Worm (Caenorhabditis elegans) whole organism, dauer: ENCODE measurements around the gene B0252.11.

Experiments used
- unc-62 ChIP-seq: sonication (generic microtip); optimal IDR thresholded peaks from 2 replicates; lab custom pipeline; 2017; ENCODE audit warnings: missing biosample characterization, missing genetic modification reagents, missing genetic modification characterization

B0252.11 gene

DNA sequence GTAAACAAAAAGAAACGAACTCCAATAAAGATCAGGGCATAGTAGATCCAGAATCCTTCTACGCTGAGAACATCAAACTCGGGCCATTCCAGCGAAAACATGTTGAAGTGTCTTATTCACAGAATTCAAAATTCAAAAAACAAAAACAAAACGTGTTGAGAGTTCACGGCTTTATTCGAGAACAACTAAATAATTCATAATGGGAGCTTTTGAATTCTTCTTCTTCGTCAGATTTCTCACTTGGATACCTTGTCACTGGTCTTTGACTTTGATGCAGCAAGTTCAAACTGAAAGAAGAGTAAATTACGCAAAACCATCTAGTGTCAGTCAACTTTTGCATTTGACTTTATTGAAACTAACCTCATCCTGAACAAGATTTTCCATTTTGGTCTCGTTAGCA lies at the start of gene B0252.11:
Gene B0252.11, minus strand, starts transcription at position 101 of the 400 bp plus-strand sequence.
- TF ChIP-seq unc-62 (GFP tag; lab: Kevin White, UChicago), result no peak

DNA sequence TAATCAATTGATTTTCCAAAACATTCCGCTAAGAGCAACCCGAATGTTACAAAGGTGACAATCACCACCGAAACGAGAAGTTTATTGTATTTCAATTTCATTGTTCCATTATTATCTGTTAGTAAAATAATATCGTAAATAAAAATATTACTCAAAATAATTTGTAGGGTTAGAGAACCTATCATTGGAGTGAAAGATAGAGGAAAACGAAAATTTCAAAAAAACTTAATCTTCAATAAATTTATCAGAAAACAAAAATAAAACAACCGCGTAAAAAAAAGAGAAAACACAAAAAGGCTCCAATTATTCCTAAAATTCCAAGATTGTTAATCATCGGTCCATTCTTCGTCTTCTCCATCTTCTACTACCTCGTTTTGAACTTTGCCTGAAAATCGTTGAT lies 48.0 kb upstream of the B0252.11 start, which contains the start of gene tra-2:
Gene tra-2, minus strand, starts transcription at position 101 of the 400 bp plus-strand sequence.
- no peak for TF ChIP-seq unc-62 (GFP tag; lab: Kevin White, UChicago)

DNA sequence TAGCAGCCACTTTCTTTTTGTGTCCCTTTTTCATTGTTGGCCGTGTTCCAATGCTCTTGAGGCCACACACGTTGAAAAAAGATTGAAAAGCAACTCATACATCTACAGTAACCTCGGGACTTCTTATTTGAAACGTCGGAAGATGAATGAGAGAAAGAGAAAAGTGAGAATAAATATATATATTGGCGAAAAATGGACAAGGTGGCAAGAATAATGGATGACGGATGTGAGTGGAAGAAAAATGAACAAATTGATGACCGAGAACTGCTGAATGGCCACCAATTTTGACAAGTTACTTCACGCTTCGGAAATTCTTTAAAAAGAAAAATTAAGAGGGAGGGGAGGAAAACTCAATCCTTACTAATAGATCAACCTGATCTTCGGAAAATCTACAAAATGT lies 40.5 kb upstream of the B0252.11 start:
- TF ChIP-seq unc-62 (GFP tag; lab: Kevin White, UChicago), result no peak

DNA sequence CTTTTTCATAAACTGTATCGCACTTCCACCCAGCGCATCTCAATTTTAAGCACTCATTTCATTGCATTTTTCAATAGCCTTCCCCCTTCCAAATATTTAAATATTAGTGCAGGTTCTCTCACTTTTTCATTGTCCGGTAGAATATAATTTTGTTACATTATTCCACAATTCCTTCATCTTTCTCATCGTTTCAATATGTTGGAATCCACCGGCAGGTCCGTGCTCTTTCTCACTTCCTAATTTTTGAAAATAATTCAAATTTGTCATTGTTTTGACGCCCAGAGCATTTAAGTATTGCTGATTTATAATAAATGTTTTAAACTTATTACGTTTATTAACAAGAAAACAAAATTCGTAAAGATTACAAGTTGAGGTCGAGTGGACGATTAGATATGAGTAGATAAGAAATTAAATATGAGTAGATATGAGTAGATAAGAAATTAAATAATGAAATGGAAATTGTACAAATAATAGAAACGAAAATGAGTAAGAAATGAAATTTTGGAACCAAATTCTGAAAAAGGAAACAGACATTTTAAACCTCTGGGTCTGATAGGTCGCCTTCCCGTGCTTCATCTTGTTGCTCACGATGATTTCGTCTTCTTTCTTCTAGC lies 37.6 kb upstream of the B0252.11 start:
- no peak for TF ChIP-seq unc-62 (GFP tag; lab: Kevin White, UChicago)

DNA sequence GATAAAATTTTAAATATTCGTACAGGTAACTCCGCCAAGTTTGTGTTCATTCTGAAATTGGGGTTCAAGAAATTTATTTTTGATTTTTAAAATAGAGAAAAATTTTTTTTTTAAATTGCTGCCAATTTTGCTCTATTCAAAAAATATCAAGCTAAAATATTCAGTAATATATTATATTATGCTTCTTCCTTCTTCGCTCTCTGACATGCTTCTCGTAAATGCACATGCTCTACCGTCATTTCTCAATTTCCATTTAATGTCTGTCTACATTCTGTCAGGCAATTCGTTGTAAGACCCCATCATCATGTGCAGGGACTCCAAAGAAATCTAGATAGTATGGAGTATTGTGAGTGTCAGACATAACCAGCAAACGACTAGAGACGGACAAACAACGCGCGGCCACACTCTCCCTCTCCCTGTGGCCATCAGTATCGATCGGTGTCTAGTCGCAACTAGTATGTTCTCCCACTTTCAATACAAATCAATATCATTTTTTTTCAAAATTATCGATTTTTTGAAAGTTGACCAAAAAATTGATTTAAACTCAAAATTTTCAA lies 33.7 kb upstream of the B0252.11 start, which contains the start of the genes malt-1 and ceh-38:
Gene malt-1, minus strand, starts transcription at position 51 of the 557 bp plus-strand sequence.
Gene ceh-38, plus strand, starts transcription at position 277 of the 557 bp plus-strand sequence.
- TF ChIP-seq unc-62 (GFP tag; lab: Kevin White, UChicago), result no peak

DNA sequence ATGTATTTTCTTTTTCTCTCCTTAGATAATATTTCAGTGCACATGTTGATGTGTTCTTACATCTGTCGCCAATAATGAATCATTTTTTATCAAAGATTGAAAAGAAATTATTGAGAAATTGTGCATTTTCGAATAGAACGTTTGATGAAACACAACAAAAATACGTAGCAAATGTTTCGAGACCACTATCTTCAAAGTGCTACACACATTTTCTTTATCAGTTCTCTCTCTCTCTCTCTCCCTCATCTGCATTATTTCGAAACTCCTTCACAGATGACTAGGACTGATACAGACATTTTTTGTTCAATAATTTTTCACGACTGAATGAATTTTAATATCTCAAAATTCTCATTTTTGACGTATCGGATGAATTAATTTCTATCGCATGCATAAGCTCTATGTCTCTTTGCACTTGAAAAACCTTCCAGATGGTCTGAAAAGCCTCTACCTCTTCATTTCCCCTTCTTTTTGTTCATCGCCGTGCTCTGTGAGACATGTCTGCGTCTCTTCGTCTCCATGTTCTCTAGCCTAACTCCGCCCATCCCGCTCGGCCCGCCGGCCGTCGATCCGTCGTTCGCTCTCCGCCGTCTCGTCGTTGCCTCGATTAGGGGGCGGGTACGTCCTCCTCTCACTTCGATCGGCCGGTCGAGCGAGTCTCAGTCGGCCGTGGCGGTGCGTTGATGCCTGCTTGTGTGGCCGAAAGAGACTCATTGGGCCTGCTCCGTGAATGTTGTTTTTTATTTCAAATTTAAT lies 25.9 kb upstream of the B0252.11 start:
- no peak for TF ChIP-seq unc-62 (GFP tag; lab: Kevin White, UChicago)

DNA sequence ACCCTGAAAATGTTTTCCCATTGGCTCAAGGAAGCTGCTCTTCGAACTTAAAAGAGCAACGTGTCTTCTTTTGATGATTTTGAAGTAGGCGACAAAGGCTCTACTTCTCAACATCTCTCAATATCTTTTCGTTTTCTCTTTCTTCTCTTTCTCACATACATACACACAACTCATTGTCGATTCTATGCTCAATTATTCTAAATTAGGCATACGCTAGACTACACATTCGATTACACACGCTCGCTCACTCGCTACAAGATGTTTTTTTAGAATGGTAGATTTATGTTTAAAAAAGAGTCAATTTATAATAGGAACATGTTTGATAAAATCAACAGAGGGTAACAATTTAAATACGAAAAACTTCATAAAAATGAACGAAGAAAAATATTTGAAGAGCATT lies 23.9 kb upstream of the B0252.11 start:
- no peak for TF ChIP-seq unc-62 (GFP tag; lab: Kevin White, UChicago)

DNA sequence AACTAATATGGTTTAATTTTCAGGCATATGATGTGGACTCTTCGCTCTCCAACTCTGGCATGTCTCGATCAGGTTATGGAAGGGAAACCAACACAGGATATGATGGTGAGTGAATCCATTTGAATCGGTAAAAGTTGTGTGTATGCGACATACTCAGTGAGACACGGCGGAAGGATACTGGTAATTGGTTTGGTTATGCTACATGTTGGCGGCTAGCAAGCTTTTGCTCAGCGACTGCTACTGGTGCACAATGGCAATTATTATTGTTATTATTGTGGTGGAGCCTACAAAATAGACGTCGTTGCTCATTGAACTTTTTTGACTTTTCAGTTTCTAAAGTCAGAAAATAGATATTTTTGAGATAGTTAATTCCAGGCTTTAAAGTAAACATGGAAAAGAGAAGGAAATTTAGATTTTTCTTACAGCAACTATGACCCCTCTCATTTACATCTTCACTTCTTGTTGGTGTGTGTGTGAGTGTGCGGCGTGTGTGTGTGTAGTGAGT lies 23.2 kb upstream of the B0252.11 start:
- no peak for TF ChIP-seq unc-62 (GFP tag; lab: Kevin White, UChicago)

DNA sequence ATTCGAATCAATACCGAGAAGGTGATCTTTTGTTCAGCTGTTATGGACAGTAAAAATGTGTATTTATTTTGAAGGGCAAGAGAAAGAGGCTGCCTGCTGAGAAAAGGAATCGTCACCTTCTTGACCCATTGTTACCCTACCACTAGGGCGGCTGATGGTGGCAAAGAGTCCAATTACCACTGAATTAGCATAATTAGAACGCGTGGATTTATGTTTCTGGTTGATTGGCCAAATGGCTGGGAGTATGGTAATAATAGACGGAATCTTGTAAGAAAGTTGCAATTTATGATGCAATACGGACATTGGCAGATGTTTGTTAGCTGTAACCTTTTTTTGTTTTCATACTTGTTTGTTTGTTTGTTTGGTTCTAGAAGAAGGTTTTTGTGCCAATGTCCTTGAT lies 22.3 kb upstream of the B0252.11 start:
- no peak for TF ChIP-seq unc-62 (GFP tag; lab: Kevin White, UChicago)

DNA sequence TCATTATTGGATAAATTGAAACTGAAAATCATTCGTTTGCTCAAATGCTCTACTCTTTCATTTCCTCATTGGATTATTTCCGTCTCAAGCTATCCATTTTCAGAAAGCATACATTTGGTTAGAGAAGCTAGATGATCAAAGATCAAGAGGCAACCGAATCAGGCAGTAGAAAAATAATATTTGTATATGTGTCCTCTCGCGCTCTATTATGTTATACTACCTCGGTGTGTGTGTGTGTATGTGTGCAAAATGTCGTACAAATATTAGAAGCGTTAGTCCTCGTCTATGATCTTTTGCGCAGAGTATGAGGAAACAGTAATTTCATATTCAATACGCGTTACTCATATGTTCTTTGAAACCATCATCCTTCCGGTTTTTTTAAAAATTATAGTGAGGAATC lies 19.4 kb upstream of the B0252.11 start:
- TF ChIP-seq unc-62 (GFP tag; lab: Kevin White, UChicago), result no peak

DNA sequence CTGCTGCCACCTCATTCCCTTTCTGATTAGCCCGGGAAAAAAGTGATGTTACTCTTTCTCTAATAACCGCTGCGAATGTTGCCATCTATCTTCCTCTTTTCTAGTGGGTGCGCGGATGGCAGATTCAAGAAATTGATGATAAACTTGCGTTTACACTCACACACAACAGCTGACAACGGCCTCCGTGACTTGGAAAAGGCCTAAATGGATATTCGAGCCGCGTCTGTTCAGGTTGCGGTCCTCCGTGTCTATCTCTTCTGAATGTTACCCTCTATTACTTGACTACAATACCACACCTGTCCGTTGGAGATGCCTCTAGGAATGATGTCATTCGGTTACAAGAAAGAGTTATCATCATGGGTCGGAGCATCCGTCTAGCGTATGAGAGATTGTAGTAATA lies 18.9 kb upstream of the B0252.11 start:
- no peak for TF ChIP-seq unc-62 (GFP tag; lab: Kevin White, UChicago)

DNA sequence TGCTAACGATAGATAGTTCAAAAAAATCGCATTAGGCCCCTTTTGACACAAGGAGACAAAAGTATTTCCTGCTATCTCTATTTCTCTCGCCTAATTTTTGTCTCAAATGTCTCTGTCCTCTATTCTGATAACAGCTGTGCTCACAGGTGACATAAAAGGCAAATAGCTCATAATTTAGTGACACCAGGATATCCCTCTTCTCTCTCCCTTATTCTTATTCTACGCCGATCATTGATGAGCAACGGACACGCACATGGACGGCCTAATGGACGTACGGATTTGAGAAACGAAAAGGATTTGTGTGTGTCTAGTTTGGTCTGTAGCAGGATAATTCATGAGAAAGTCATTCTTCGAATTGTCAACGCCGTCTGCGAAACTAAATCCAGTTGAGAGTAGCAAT lies 18.4 kb upstream of the B0252.11 start:
- no peak for TF ChIP-seq unc-62 (GFP tag; lab: Kevin White, UChicago)

DNA sequence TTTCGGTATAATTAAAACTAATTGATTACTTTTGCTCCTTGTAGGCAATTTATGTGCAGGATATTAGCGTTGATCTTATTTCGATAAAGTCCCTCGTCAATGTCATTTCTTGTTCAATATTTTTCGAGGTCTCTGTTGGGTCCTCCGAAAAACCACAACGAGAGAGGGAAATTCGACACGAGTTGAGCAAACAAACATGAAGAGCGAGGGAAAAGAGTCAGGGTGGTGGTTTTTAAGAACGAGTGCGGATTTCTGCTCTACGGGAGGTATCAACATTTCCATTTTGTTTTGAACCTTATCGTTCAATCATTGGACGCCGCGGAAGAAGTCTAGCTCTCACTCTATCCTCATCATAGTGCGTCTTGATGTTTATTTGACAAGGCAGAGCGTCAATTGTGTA lies 17.1 kb upstream of the B0252.11 start:
- TF ChIP-seq unc-62 (GFP tag; lab: Kevin White, UChicago), result no peak

DNA sequence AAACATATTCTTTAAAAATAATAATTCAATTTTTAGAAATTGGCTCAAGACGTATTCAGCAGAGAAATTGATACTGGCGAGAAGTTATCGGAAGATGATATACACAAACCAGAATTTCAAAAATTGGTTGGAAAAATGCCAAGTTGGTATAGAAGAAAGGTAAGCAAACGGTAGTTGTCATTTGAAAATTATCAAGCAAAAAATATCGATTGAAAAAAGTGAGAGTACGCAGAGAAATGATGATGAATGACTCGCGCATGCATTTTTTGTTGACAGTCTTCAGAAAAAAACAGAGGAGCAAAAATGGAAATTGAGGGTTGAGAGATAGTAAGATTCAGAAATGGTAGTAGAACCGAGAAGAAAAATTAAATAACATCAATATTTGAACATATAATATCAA lies 15.4 kb upstream of the B0252.11 start:
- TF ChIP-seq unc-62 (GFP tag; lab: Kevin White, UChicago), result no peak

DNA sequence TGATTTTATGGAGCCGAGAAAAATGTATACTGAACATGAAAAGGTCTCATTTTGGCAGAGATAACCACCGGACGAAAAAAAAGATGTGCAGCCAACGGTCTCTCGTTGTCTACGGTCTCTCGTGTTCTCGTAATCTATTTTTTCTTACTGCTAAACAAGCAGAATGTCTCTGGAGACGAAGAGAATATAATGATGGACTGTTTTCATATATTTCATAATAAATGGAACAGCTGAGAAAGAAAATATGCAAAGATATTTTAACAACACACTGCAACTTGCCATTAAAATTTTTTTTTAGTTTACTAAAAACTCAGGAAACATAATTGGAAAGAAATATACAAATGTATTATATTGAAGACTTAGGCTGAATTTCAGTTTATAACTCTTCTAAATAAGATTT lies 12.5 kb upstream of the B0252.11 start:
- TF ChIP-seq unc-62 (GFP tag; lab: Kevin White, UChicago), result no peak

DNA sequence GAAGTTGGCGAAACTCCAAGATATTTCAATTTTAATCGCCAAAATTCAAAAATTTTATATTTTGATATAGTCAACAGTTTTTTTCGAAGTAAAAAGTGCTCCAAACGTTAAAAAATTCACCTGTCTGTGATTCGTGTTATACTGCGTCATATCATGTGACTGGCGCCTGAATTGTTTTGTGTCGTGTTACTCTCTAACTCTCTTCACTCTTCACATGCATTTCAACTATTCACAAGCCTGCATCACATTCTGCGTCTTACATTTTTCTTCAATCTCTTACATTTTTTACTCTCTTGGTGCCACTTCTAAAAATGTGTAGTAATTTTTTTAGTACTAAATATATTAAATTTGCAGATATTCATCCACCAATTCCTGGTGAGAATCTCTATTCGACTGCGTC lies 10.8 kb upstream of the B0252.11 start, which contains the start of gene flcn-1:
Gene flcn-1, plus strand, starts transcription at position 348 of the 400 bp plus-strand sequence.
- TF ChIP-seq unc-62 (GFP tag; lab: Kevin White, UChicago), result no peak
